Worm (Caenorhabditis elegans) whole organism, young adult: ENCODE measurements around the gene srw-60.

ENCODE experiments used
- B0261.1 ChIP-seq: sonication (generic microtip); optimal IDR thresholded peaks from 2 replicates; lab custom pipeline; 2016; ENCODE audit warnings: mild to moderate bottlenecking, missing genetic modification characterization, moderate library complexity, missing compliant biosample characterization
- F39B2.1 ChIP-seq: fragments of 200-800 bp; sonication (Bioruptor generic); IDR thresholded peaks from 2 replicates; pipeline ENCODE4 v1.3.6; 2022; ENCODE audit warnings: missing genetic modification reagents, missing genetic modification characterization, missing compliant biosample characterization
- F49E8.2 ChIP-seq: sonication (generic microtip); optimal IDR thresholded peaks from 3 replicates; lab custom pipeline; 2017; ENCODE audit warnings: missing genetic modification characterization, mild to moderate bottlenecking, missing compliant biosample characterization, antibody characterized with exemption, moderate library complexity; ENCODE audit not compliant: insufficient read depth
- F57C9.4 ChIP-seq: sonication (generic microtip); optimal IDR thresholded peaks from 2 replicates; lab custom pipeline; 2017; ENCODE audit warnings: mild to moderate bottlenecking, missing genetic modification characterization, missing compliant biosample characterization
- ama-1 ChIP-seq, 3 experiments: fragments of 150-350 bp in 1 of 3; sonication (generic microtip) in 2 of 3; optimal IDR thresholded peaks; 2 replicates each; lab custom pipeline; 2014 to 2018; ENCODE audit warnings: missing biosample characterization in 2 of 3, missing genetic modification characterization in 2 of 3, missing genetic modification reagents in 2 of 3
- cebp-1 ChIP-seq, 2 experiments: fragments of 200-800 bp in 1 of 2; sonication (Bioruptor generic) in 1 of 2; sonication (generic microtip) in 1 of 2; IDR thresholded peaks in 1 of 2; optimal IDR thresholded peaks in 1 of 2; 2 replicates each; pipeline versions ENCODE4 v1.3.6 to Lab custom; 2017 to 2022; ENCODE audit warnings: missing compliant biosample characterization in 2 of 2, missing genetic modification characterization in 2 of 2, mild to moderate bottlenecking in 1 of 2, missing genetic modification reagents in 1 of 2, moderate library complexity in 1 of 2
- ceh-79 ChIP-seq: sonication (generic microtip); optimal IDR thresholded peaks from 2 replicates; lab custom pipeline; 2017; ENCODE audit warnings: mild to moderate bottlenecking, missing genetic modification characterization, missing compliant biosample characterization
- chd-7 ChIP-seq: sonication (generic microtip); optimal IDR thresholded peaks from 2 replicates; lab custom pipeline; 2016; ENCODE audit warnings: mild to moderate bottlenecking, missing genetic modification characterization, moderate library complexity, missing compliant biosample characterization
- him-1 ChIP-seq: sonication (generic microtip); optimal IDR thresholded peaks from 2 replicates; lab custom pipeline; 2016; ENCODE audit warnings: missing genotype, missing genetic modification reagents, missing genetic modification characterization, missing compliant biosample characterization
- madf-3 ChIP-seq: fragments of 200-800 bp; sonication (Bioruptor generic); IDR thresholded peaks from 2 replicates; pipeline ENCODE4 v1.3.6; 2022; ENCODE audit warnings: missing genetic modification reagents, missing genetic modification characterization, missing compliant biosample characterization
- pha-4 ChIP-seq: fragments of 150-350 bp; sonication (generic microtip); optimal IDR thresholded peaks from 2 replicates; lab custom pipeline; 2014; ENCODE audit warnings: missing biosample characterization, missing genetic modification reagents, missing genetic modification characterization
- snpc-3.4 ChIP-seq: sonication (generic microtip); optimal IDR thresholded peaks from 2 replicates; lab custom pipeline; 2017; ENCODE audit warnings: missing genetic modification characterization, mild to moderate bottlenecking, missing compliant biosample characterization, antibody characterized with exemption, moderate library complexity, missing genotype, missing genetic modification reagents
- snpc-4 ChIP-seq, 5 experiments: fragments of 150-350 bp in 1 of 5; sonication (generic microtip) in 4 of 5; optimal IDR thresholded peaks; 2 replicates each; lab custom pipeline; 2014 to 2018; ENCODE audit warnings: missing genetic modification characterization in 5 of 5, missing biosample characterization in 3 of 5, antibody characterized with exemption in 2 of 5, mild to moderate bottlenecking in 2 of 5, missing compliant biosample characterization in 2 of 5, missing genotype in 2 of 5, moderate library complexity in 2 of 5, missing genetic modification reagents in 1 of 5
- unc-62 ChIP-seq: fragments of 150-350 bp; optimal IDR thresholded peaks from 2 replicates; lab custom pipeline; 2014; ENCODE audit warnings: missing biosample characterization, missing genetic modification reagents, missing genetic modification characterization

- no peak for TF ChIP-seq snpc-4 (GFP tag; optimal IDR thresholded peaks at IDR 0.05; lab: Kevin White, UChicago)
- TF ChIP-seq snpc-4 (tag; optimal IDR thresholded peaks at IDR 0.05; lab: Kevin White, UChicago), result no peak
- TF ChIP-seq F49E8.2, result no peak
- TF ChIP-seq chd-7 (tag; lab: Kevin White, UChicago), result no peak
- no peak for TF ChIP-seq F39B2.1
- no peak for TF ChIP-seq unc-62 (GFP tag; lab: Kevin White, UChicago)
- no peak for TF ChIP-seq F57C9.4
- no peak for TF ChIP-seq snpc-3.4
- no peak for TF ChIP-seq madf-3 (GFP tag; lab: Robert Waterston, UW)
- no peak for TF ChIP-seq cebp-1 (GFP tag; IDR thresholded peaks at IDR 0.05; lab: Robert Waterston, UW)
- TF ChIP-seq cebp-1 (tag; optimal IDR thresholded peaks at IDR 0.05; lab: Kevin White, UChicago), result no peak
- no peak for TF ChIP-seq ama-1 (optimal IDR thresholded peaks at IDR 0.05; lab: Kevin White, UChicago)
- TF ChIP-seq ama-1 (GFP tag; optimal IDR thresholded peaks at IDR 0.05; lab: Kevin White, UChicago), result no peak
- TF ChIP-seq ceh-79 (tag; lab: Kevin White, UChicago), result no peak
- no peak for TF ChIP-seq B0261.1 (tag; lab: Kevin White, UChicago)
- TF ChIP-seq pha-4 (tag; lab: Kevin White, UChicago), result no peak
- TF ChIP-seq him-1 (tag; lab: Kevin White, UChicago), result no peak
These were observed 32.4 kb upstream of the srw-60 start for ce11 chrII:2925806-2926558.
